Fruit fly (Drosophila melanogaster): Measurements from ENCODE around the gene bif.

Gene bif

DNA sequence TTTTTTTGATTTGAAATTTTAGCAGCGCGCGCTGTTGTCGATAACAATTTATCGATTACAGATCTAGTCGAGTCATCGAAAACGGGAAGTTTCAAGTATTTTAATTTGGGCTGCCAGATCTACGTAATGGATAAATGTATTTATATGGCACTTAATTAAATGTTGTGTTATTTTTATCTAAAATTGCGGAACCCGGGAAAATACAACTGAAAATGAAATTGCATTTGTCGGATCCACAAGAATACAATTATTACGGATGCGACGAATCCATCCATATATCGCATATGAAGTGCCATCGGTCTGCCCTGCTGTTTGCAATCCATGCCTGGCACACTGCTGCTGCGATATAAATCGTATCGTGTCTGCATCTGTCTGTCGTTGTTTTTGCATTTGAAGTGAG lies 41.4 kb downstream of the bif start, which contains the start of gene Tango10 (continued):
- peak; percentile 17 for TF ChIP-seq CG33213 (GFP tag; optimal IDR thresholded peaks at IDR 0.05)
- TF ChIP-seq CG14014 (GFP tag; IDR thresholded peaks at IDR 0.05): 0 out of 2 replicates have a peak, but pooled peaks have one; percentile 39
- peak; percentile 54 for TF ChIP-seq CG32532 (GFP tag; IDR thresholded peaks at IDR 0.05)
- no peak for TF ChIP-seq chm (GFP tag; IDR thresholded peaks at IDR 0.05)
- no peak for TF ChIP-seq Gsc (GFP tag; IDR thresholded peaks at IDR 0.05)
- TF ChIP-seq CG6854 (GFP tag; optimal IDR thresholded peaks at IDR 0.05): no peak
- peak; percentile 46 for TF ChIP-seq CG1647 (GFP tag; optimal IDR thresholded peaks at IDR 0.05)
- TF ChIP-seq NK7.1 (GFP tag; optimal IDR thresholded peaks at IDR 0.05): no peak
- TF ChIP-seq Ptx1 (GFP tag; IDR thresholded peaks at IDR 0.05): peak; percentile 62
- peak; percentile 34 for TF ChIP-seq Meics (GFP tag; optimal IDR thresholded peaks at IDR 0.05)
- peak; percentile 64 for TF ChIP-seq trem (tag; optimal IDR thresholded peaks at IDR 0.05)
- no peak for TF ChIP-seq CG16863 (GFP tag; optimal IDR thresholded peaks at IDR 0.05)
- peak; percentile 51 for TF ChIP-seq Aef1 (GFP tag; IDR thresholded peaks at IDR 0.05)
- peak in 1 of 2 experiments; percentile 20 for TF ChIP-seq bsh (GFP tag; optimal IDR thresholded peaks at IDR 0.05)
- TF ChIP-seq Deaf1 (tag; optimal IDR thresholded peaks at IDR 0.05): no peak
- TF ChIP-seq HLHmδ (GFP tag; optimal IDR thresholded peaks at IDR 0.05): no peak
- TF ChIP-seq CG7786 (GFP tag; optimal IDR thresholded peaks at IDR 0.05): peak; percentile 52
- no peak for TF ChIP-seq oc (tag; optimal IDR thresholded peaks at IDR 0.05)
- TF ChIP-seq Blimp-1 (GFP tag; optimal IDR thresholded peaks at IDR 0.05): peak; percentile 62
- peak; percentile 91 for TF ChIP-seq sna (GFP tag; IDR thresholded peaks at IDR 0.05; ENCODE audit: partially characterized antibody)
- TF ChIP-seq CG8924 (tag; optimal IDR thresholded peaks at IDR 0.05): peak; percentile 43
- TF ChIP-seq MBD-R2 (GFP tag; IDR thresholded peaks at IDR 0.05): peak; percentile 81
- peak; percentile 22; the same call in 1 of the 2 replicates for TF ChIP-seq CG8765 (GFP tag; IDR thresholded peaks at IDR 0.05)
- TF ChIP-seq Chrac-16 (GFP tag; optimal IDR thresholded peaks at IDR 0.05): peak; percentile 55
- no peak for TF ChIP-seq Tbp (GFP tag; optimal IDR thresholded peaks at IDR 0.05)
- TF ChIP-seq Nf-YA (GFP tag; IDR thresholded peaks at IDR 0.05): no peak
- no peak for TF ChIP-seq CG1233 (GFP tag; optimal IDR thresholded peaks at IDR 0.05)
- peak; percentile 86 for TF ChIP-seq knrl (GFP tag; IDR thresholded peaks at IDR 0.05; ENCODE audit: partially characterized antibody)
- peak; percentile 45 for TF ChIP-seq NfI (GFP tag; optimal IDR thresholded peaks at IDR 0.05)
- peak; percentile 88 for TF ChIP-seq E2f2 (GFP tag; IDR thresholded peaks at IDR 0.05)
- TF ChIP-seq CG12769 (tag; optimal IDR thresholded peaks at IDR 0.05): no peak
- peak; percentile 23 for TF ChIP-seq chn (GFP tag; optimal IDR thresholded peaks at IDR 0.05)
- TF ChIP-seq lola (GFP tag; optimal IDR thresholded peaks at IDR 0.05): peak in 1 of 3 experiments; percentile 64
- TF ChIP-seq CG31365 (tag; optimal IDR thresholded peaks at IDR 0.05): no peak
- peak; percentile 96 for TF ChIP-seq CG18764 (GFP tag; optimal IDR thresholded peaks at IDR 0.05)
- TF ChIP-seq Dp (GFP tag; optimal IDR thresholded peaks at IDR 0.05): peak; percentile 87
- no peak for TF ChIP-seq CG11398 (GFP tag; optimal IDR thresholded peaks at IDR 0.05)
- TF ChIP-seq BtbVII (GFP tag; optimal IDR thresholded peaks at IDR 0.05): no peak
- TF ChIP-seq CG11723 (GFP tag; optimal IDR thresholded peaks at IDR 0.05): no peak
- peak; percentile 27 for TF ChIP-seq Nf-YC (tag; optimal IDR thresholded peaks at IDR 0.05)
- TF ChIP-seq CG17568 (GFP tag; optimal IDR thresholded peaks at IDR 0.05): no peak
- peak; percentile 67; the same call in 1 of the 3 replicates for TF ChIP-seq hb (GFP tag; IDR thresholded peaks at IDR 0.05; ENCODE audit: partially characterized antibody)
- TF ChIP-seq CG34422 (GFP tag; IDR thresholded peaks at IDR 0.05): peak; percentile 49; the same call in 1 of the 3 replicates
- no peak for TF ChIP-seq cwo (GFP tag; optimal IDR thresholded peaks at IDR 0.05)
- no peak for TF ChIP-seq emc (GFP tag; optimal IDR thresholded peaks at IDR 0.05)
- peak; percentile 64 for TF ChIP-seq Sin3A (optimal IDR thresholded peaks at IDR 0.05)
- peak; percentile 79 for TF ChIP-seq CG34224 (GFP tag; IDR thresholded peaks at IDR 0.05; ENCODE audit: partially characterized antibody)
- TF ChIP-seq ATbp (GFP tag; optimal IDR thresholded peaks at IDR 0.05): no peak
- TF ChIP-seq org-1 (GFP tag; optimal IDR thresholded peaks at IDR 0.05): no peak
- no peak for TF ChIP-seq otp (GFP tag; IDR thresholded peaks at IDR 0.05)
- TF ChIP-seq CG32767 (GFP tag; IDR thresholded peaks at IDR 0.05): peak; percentile 25; the same call in 1 of the 2 replicates

Data from whole organism, embryonic.